Worm (Caenorhabditis elegans): ENCODE data around the gene pelo-1.

The pelo-1 gene

ce11 chrIII:4178564-4178963 lies 25.5 kb downstream of the pelo-1 start, which contains the start of gene C16C10.2:
Gene C16C10.2, minus strand, starts transcription at chrIII:4178664.
- TF ChIP-seq daf-8 (GFP tag; IDR thresholded peaks at IDR 0.05), result no peak
- no peak for TF ChIP-seq mxl-3 (GFP tag; optimal IDR thresholded peaks at IDR 0.05)

ce11 chrIII:4176109-4176596 lies 27.9 kb downstream of the pelo-1 start, which contains the start of the genes hrde-1 and C16C10.13:
Gene hrde-1, minus strand, starts transcription at chrIII:4176159.
Gene C16C10.13, plus strand, starts transcription at chrIII:4176440.
- no peak for TF ChIP-seq zfp-2 (tag; optimal IDR thresholded peaks at IDR 0.05)
- TF ChIP-seq ZK546.5 (tag; optimal IDR thresholded peaks at IDR 0.05), result no peak
- no peak for TF ChIP-seq R02D3.7 (tag; optimal IDR thresholded peaks at IDR 0.05)
- TF ChIP-seq Y5F2A.4 (GFP tag; optimal IDR thresholded peaks at IDR 0.05), result no peak
- TF ChIP-seq fkh-10 (GFP tag; optimal IDR thresholded peaks at IDR 0.05), result no peak
- no peak for TF ChIP-seq mes-2 (tag; optimal IDR thresholded peaks at IDR 0.05; ENCODE audit: poor library complexity, severe bottlenecking)
- TF ChIP-seq unc-130 (GFP tag; optimal IDR thresholded peaks at IDR 0.05), result peak; percentile 90
- no peak for TF ChIP-seq ZK337.2 (GFP tag; IDR thresholded peaks at IDR 0.05)
- no peak for TF ChIP-seq vab-7 (GFP tag; IDR thresholded peaks at IDR 0.05)
- no peak for TF ChIP-seq ctbp-1 (GFP tag; IDR thresholded peaks at IDR 0.05)
- no peak for TF ChIP-seq php-3 (GFP tag; IDR thresholded peaks at IDR 0.05)
- TF ChIP-seq lin-15B (tag; optimal IDR thresholded peaks at IDR 0.05), result no peak
- peak; percentile 96 for TF ChIP-seq lin-38 (GFP tag; IDR thresholded peaks at IDR 0.05)
- TF ChIP-seq F44E2.7 (GFP tag; IDR thresholded peaks at IDR 0.05), result no peak
- no peak for TF ChIP-seq nhr-237 (tag; optimal IDR thresholded peaks at IDR 0.05)
- TF ChIP-seq F49E8.2 (tag; optimal IDR thresholded peaks at IDR 0.05; ENCODE audit: borderline replicate concordance), result peak; percentile 77
- no peak for TF ChIP-seq nhr-42 (GFP tag; IDR thresholded peaks at IDR 0.05)
- TF ChIP-seq lin-29 (GFP tag; IDR thresholded peaks at IDR 0.05), result no peak
- TF ChIP-seq dmd-8 (GFP tag; IDR thresholded peaks at IDR 0.05), result no peak
- TF ChIP-seq spr-1 (tag; optimal IDR thresholded peaks at IDR 0.05), result no peak
- TF ChIP-seq nhr-11 (tag; optimal IDR thresholded peaks at IDR 0.05), result no peak

ce11 chrIII:4175489-4175888 lies 28.5 kb downstream of the pelo-1 start:
- TF ChIP-seq F26F4.8 (GFP tag; conservative IDR thresholded peaks at IDR 0.05), result no peak
- TF ChIP-seq F44E2.7 (GFP tag; IDR thresholded peaks at IDR 0.05), result 0 out of 2 replicates have a peak, but pooled peaks have one; percentile 12

ce11 chrIII:4172210-4172609 lies 31.8 kb downstream of the pelo-1 start:
- no peak for TF ChIP-seq dve-1 (tag; optimal IDR thresholded peaks at IDR 0.05; ENCODE audit: insufficient read depth)
- TF ChIP-seq lin-15B (tag; optimal IDR thresholded peaks at IDR 0.05), result no peak
- TF ChIP-seq Y5F2A.4 (GFP tag; optimal IDR thresholded peaks at IDR 0.05), result peak; percentile 18
- TF ChIP-seq unc-39 (tag; optimal IDR thresholded peaks at IDR 0.05), result no peak
- TF ChIP-seq F49E8.2 (tag; optimal IDR thresholded peaks at IDR 0.05; ENCODE audit: borderline replicate concordance), result peak; percentile 83
- no peak for TF ChIP-seq dpl-1 (GFP tag; optimal IDR thresholded peaks at IDR 0.05)
- peak; percentile 30; the same call in 1 of the 2 replicates for TF ChIP-seq egl-43 (GFP tag; IDR thresholded peaks at IDR 0.05)
- no peak for TF ChIP-seq jun-1 (tag; optimal IDR thresholded peaks at IDR 0.05)
- TF ChIP-seq lin-1 (GFP tag; IDR thresholded peaks at IDR 0.05), result peak; percentile 39; the same call in 1 of the 2 replicates
- TF ChIP-seq D1046.2 (GFP tag; IDR thresholded peaks at IDR 0.05), result no peak
- no peak for TF ChIP-seq dmd-9 (GFP tag; IDR thresholded peaks at IDR 0.05)
- no peak for TF ChIP-seq F37D6.2 (tag; optimal IDR thresholded peaks at IDR 0.05)
- TF ChIP-seq unc-130 (GFP tag; optimal IDR thresholded peaks at IDR 0.05), result peak; percentile 45
- no peak for TF ChIP-seq ama-1 (optimal IDR thresholded peaks at IDR 0.05)
- no peak for TF ChIP-seq hmg-1.1 (GFP tag; IDR thresholded peaks at IDR 0.05)
- TF ChIP-seq gei-8 (GFP tag; optimal IDR thresholded peaks at IDR 0.05), result no peak
- peak; percentile 66; the same call in 1 of the 2 replicates for TF ChIP-seq snpc-1.2 (GFP tag; IDR thresholded peaks at IDR 0.05)
- TF ChIP-seq mxl-3 (GFP tag; optimal IDR thresholded peaks at IDR 0.05), result no peak
- no peak for TF ChIP-seq mxl-2 (GFP tag; conservative IDR thresholded peaks at IDR 0.05)
- TF ChIP-seq php-3 (GFP tag; IDR thresholded peaks at IDR 0.05), result no peak
- TF ChIP-seq madf-5 (GFP tag; IDR thresholded peaks at IDR 0.05), result no peak
- 0 out of 2 replicates have a peak, but pooled peaks have one; percentile 6 for TF ChIP-seq lim-7 (GFP tag; IDR thresholded peaks at IDR 0.05)
- 0 out of 2 replicates have a peak, but pooled peaks have one; percentile 29 for TF ChIP-seq ctbp-1 (GFP tag; IDR thresholded peaks at IDR 0.05)
- no peak for TF ChIP-seq nhr-28 (tag; optimal IDR thresholded peaks at IDR 0.05)
- no peak for TF ChIP-seq spr-3 (GFP tag; optimal IDR thresholded peaks at IDR 0.05)
- TF ChIP-seq aly-2 (tag; optimal IDR thresholded peaks at IDR 0.05), result peak; percentile 84
- TF ChIP-seq lin-39 (tag; optimal IDR thresholded peaks at IDR 0.05), result no peak
- TF ChIP-seq duxl-1 (tag; optimal IDR thresholded peaks at IDR 0.05; ENCODE audit: poor library complexity), result no peak
- no peak for TF ChIP-seq F26F4.8 (GFP tag; conservative IDR thresholded peaks at IDR 0.05)
